Fruit fly (Drosophila melanogaster): Measurements from ENCODE around the gene ATPsynE.

The ATPsynE gene

dm6 chr3R:14315912-14316444, 10.8 kb upstream of the ATPsynE start, which contains the start of gene Set8:
Gene Set8, plus strand, starts transcription at chr3R:14316038.
- TF ChIP-seq ttk (GFP tag; IDR thresholded peaks at IDR 0.05) = no peak
- peak; percentile 99 for TF ChIP-seq stwl (tag; optimal IDR thresholded peaks at IDR 0.05)
- 0 out of 3 replicates have a peak, but pooled peaks have one; percentile 12 for TF ChIP-seq CG6791 (GFP tag; IDR thresholded peaks at IDR 0.05; ENCODE audit: partially characterized antibody)
- peak; percentile 82 for TF ChIP-seq trem (tag; optimal IDR thresholded peaks at IDR 0.05)
- no peak for TF ChIP-seq CG10147 (GFP tag; optimal IDR thresholded peaks at IDR 0.05)
- TF ChIP-seq Fer1 (GFP tag; optimal IDR thresholded peaks at IDR 0.05) = peak; percentile 11
- TF ChIP-seq ewg (GFP tag; optimal IDR thresholded peaks at IDR 0.05) = no peak
- peak; percentile 88 for TF ChIP-seq CG4360 (GFP tag; IDR thresholded peaks at IDR 0.05)
- no peak for TF ChIP-seq Six4 (GFP tag; optimal IDR thresholded peaks at IDR 0.05)
- peak; percentile 5 for TF ChIP-seq CG17829 (tag; optimal IDR thresholded peaks at IDR 0.05)
- peak; percentile 99 for TF ChIP-seq CG10431 (GFP tag; optimal IDR thresholded peaks at IDR 0.05)
- peak; percentile 45; the same call in 1 of the 2 replicates for TF ChIP-seq Bgb (GFP tag; IDR thresholded peaks at IDR 0.05; ENCODE audit: partially characterized antibody)
- no peak for TF ChIP-seq CG12299 (tag; optimal IDR thresholded peaks at IDR 0.05)
- no peak for TF ChIP-seq gcm2 (GFP tag; optimal IDR thresholded peaks at IDR 0.05)
- TF ChIP-seq chm (GFP tag; IDR thresholded peaks at IDR 0.05) = 0 out of 2 replicates have a peak, but pooled peaks have one; percentile 28
- TF ChIP-seq insv (GFP tag; optimal IDR thresholded peaks at IDR 0.05) = peak in 1 of 2 experiments; percentile 7
- TF ChIP-seq Hr51 (GFP tag; optimal IDR thresholded peaks at IDR 0.05) = no peak
- 0 out of 3 replicates have a peak, but pooled peaks have one; percentile 44 for TF ChIP-seq Opbp (GFP tag; IDR thresholded peaks at IDR 0.05; ENCODE audit: partially characterized antibody)
- TF ChIP-seq E2f2 (GFP tag; IDR thresholded peaks at IDR 0.05) = 0 out of 2 replicates have a peak, but pooled peaks have one; percentile 30
- no peak for TF ChIP-seq Dref (GFP tag; IDR thresholded peaks at IDR 0.05)
- TF ChIP-seq CG2120 (GFP tag; optimal IDR thresholded peaks at IDR 0.05) = peak; percentile 25
- peak; percentile 59; the same call in 1 of the 3 replicates for TF ChIP-seq CG34224 (GFP tag; IDR thresholded peaks at IDR 0.05; ENCODE audit: partially characterized antibody)
- peak; percentile 54 for TF ChIP-seq phol (tag; optimal IDR thresholded peaks at IDR 0.05)
- TF ChIP-seq unc-4 (GFP tag; IDR thresholded peaks at IDR 0.05; ENCODE audit: partially characterized antibody) = 0 out of 2 replicates have a peak, but pooled peaks have one; percentile 15
- peak; percentile 83 for TF ChIP-seq pzg (GFP tag; optimal IDR thresholded peaks at IDR 0.05)
- no peak for TF ChIP-seq otp (GFP tag; IDR thresholded peaks at IDR 0.05)
- TF ChIP-seq CG4617 (GFP tag; optimal IDR thresholded peaks at IDR 0.05; ENCODE audit: borderline replicate concordance) = peak; percentile 91
- no peak for TF ChIP-seq CG10274 (GFP tag; optimal IDR thresholded peaks at IDR 0.05)
- TF ChIP-seq tap (tag; optimal IDR thresholded peaks at IDR 0.05) = no peak
- peak; percentile 18 for TF ChIP-seq CG12391 (tag; optimal IDR thresholded peaks at IDR 0.05)
- TF ChIP-seq CG2116 (GFP tag; optimal IDR thresholded peaks at IDR 0.05) = peak; percentile 25
- peak; percentile 63; the same call in 1 of the 2 replicates for TF ChIP-seq Drgx (GFP tag; IDR thresholded peaks at IDR 0.05)
- TF ChIP-seq wek (GFP tag; optimal IDR thresholded peaks at IDR 0.05) = no peak
- peak; percentile 6 for TF ChIP-seq Myb (GFP tag; optimal IDR thresholded peaks at IDR 0.05)
- TF ChIP-seq CG8290 (GFP tag; optimal IDR thresholded peaks at IDR 0.05) = peak; percentile 19
- no peak for TF ChIP-seq CG8290 (tag; optimal IDR thresholded peaks at IDR 0.05)
- no peak for TF ChIP-seq Atf-2 (GFP tag; optimal IDR thresholded peaks at IDR 0.05)
- peak; percentile 82 for TF ChIP-seq nom (GFP tag; optimal IDR thresholded peaks at IDR 0.05)
- peak; percentile 0 for TF ChIP-seq CG13624 (GFP tag; optimal IDR thresholded peaks at IDR 0.05)
- TF ChIP-seq CG15479 (GFP tag; optimal IDR thresholded peaks at IDR 0.05) = peak; percentile 71
- peak; percentile 43 for TF ChIP-seq MBD-R2 (GFP tag; IDR thresholded peaks at IDR 0.05)
- peak in 1 of 3 experiments; percentile 80 for TF ChIP-seq Stat92E (GFP tag; optimal IDR thresholded peaks at IDR 0.05)
- TF ChIP-seq CG17186 (GFP tag; optimal IDR thresholded peaks at IDR 0.05) = peak; percentile 18
- TF ChIP-seq so (GFP tag; IDR thresholded peaks at IDR 0.05) = no peak
- TF ChIP-seq CG11560 (tag; IDR thresholded peaks at IDR 0.05) = no peak
- TF ChIP-seq CG7987 (GFP tag; optimal IDR thresholded peaks at IDR 0.05) = no peak
- peak; percentile 94 for TF ChIP-seq CG17385 (GFP tag; optimal IDR thresholded peaks at IDR 0.05)
- TF ChIP-seq BEAF-32 (GFP tag; optimal IDR thresholded peaks at IDR 0.05) = peak; percentile 41
